Worm (Caenorhabditis elegans) whole organism, dauer: ENCODE data around the gene snb-6.

Source experiments
- unc-62 ChIP-seq: sonication (generic microtip); optimal IDR thresholded peaks from 2 replicates; lab custom pipeline; 2017; ENCODE audit warnings: missing biosample characterization, missing genetic modification reagents, missing genetic modification characterization

snb-6 gene

ce11 chrII:8832941-8833340 is 26.6 kb downstream of the snb-6 start:
- no peak for TF ChIP-seq unc-62 (GFP tag; lab: Kevin White, UChicago)

ce11 chrII:8830917-8831316 is 28.6 kb downstream of the snb-6 start:
- no peak for TF ChIP-seq unc-62 (GFP tag; lab: Kevin White, UChicago)

- TF ChIP-seq unc-62 (GFP tag; lab: Kevin White, UChicago): no peak
Observed at ce11 chrII:8829189-8829588, 30.3 kb downstream of the snb-6 start, which contains the start of gene F46C5.2. Gene F46C5.2, minus strand, starts transcription at chrII:8829289.

ce11 chrII:8825769-8826168 is 33.7 kb downstream of the snb-6 start, which contains the start of gene nas-25:
Gene nas-25, plus strand, starts transcription at chrII:8826069.
- no peak for TF ChIP-seq unc-62 (GFP tag; lab: Kevin White, UChicago)

- TF ChIP-seq unc-62 (GFP tag; lab: Kevin White, UChicago): no peak
Observed at ce11 chrII:8822711-8823110, 36.8 kb downstream of the snb-6 start.

ce11 chrII:8821140-8821595 is 38.3 kb downstream of the snb-6 start, which contains the start of gene F46C5.1:
Gene F46C5.1, minus strand, starts transcription at chrII:8821190.
- no peak for TF ChIP-seq unc-62 (GFP tag; lab: Kevin White, UChicago)

ce11 chrII:8820126-8820972 is 39.1 kb downstream of the snb-6 start:
- no peak for TF ChIP-seq unc-62 (GFP tag; lab: Kevin White, UChicago)

ce11 chrII:8818978-8819896 is 40.3 kb downstream of the snb-6 start, which contains the start of gene F46C5.10:
Gene F46C5.10, minus strand, starts transcription at chrII:8819028.
- no peak for TF ChIP-seq unc-62 (GFP tag; lab: Kevin White, UChicago)

- no peak for TF ChIP-seq unc-62 (GFP tag; lab: Kevin White, UChicago)
Observed at ce11 chrII:8818257-8818656, 41.2 kb downstream of the snb-6 start.

- no peak for TF ChIP-seq unc-62 (GFP tag; lab: Kevin White, UChicago)
Observed at ce11 chrII:8817225-8817624, 42.3 kb downstream of the snb-6 start.

ce11 chrII:8814231-8814630 is 45.3 kb downstream of the snb-6 start:
- TF ChIP-seq unc-62 (GFP tag; lab: Kevin White, UChicago): no peak

- no peak for TF ChIP-seq unc-62 (GFP tag; lab: Kevin White, UChicago)
Observed at ce11 chrII:8813659-8814058, 45.8 kb downstream of the snb-6 start.

ce11 chrII:8812346-8812745 is 47.1 kb downstream of the snb-6 start:
- no peak for TF ChIP-seq unc-62 (GFP tag; lab: Kevin White, UChicago)

- TF ChIP-seq unc-62 (GFP tag; lab: Kevin White, UChicago): no peak
Observed at ce11 chrII:8811825-8812224, 47.7 kb downstream of the snb-6 start.

- no peak for TF ChIP-seq unc-62 (GFP tag; lab: Kevin White, UChicago)
Observed at ce11 chrII:8810679-8811413, 48.6 kb downstream of the snb-6 start, which contains the start of the genes F46C5.9 and rer-1. Gene F46C5.9, minus strand, starts transcription at chrII:8810729. Gene rer-1, plus strand, starts transcription at chrII:8811370.
